Fruit fly (Drosophila melanogaster) whole organism: ENCODE results near the gene CG9300.

ENCODE experiments used
- CG8478 ChIP-seq: fragments of >200 bp; optimal IDR thresholded peaks from 2 replicates; lab custom pipeline; 2018; ENCODE audit warnings: inconsistent platforms
- EcR ChIP-seq, 2 experiments: fragments of >200 bp; optimal IDR thresholded peaks; 2 replicates each; lab custom pipeline; 2017; ENCODE audit warnings: missing biosample characterization in 2 of 2, missing genetic modification characterization in 2 of 2, missing genetic modification reagents in 2 of 2
- pan ChIP-seq: fragments of >200 bp; optimal IDR thresholded peaks from 2 replicates; lab custom pipeline; 2017
- psq ChIP-seq: fragments of >200 bp; optimal IDR thresholded peaks from 2 replicates; lab custom pipeline; 2017
- usp ChIP-seq: fragments of >200 bp; optimal IDR thresholded peaks from 2 replicates; lab custom pipeline; 2017; ENCODE audit warnings: missing biosample characterization, missing genetic modification characterization, mixed read lengths

DNA sequence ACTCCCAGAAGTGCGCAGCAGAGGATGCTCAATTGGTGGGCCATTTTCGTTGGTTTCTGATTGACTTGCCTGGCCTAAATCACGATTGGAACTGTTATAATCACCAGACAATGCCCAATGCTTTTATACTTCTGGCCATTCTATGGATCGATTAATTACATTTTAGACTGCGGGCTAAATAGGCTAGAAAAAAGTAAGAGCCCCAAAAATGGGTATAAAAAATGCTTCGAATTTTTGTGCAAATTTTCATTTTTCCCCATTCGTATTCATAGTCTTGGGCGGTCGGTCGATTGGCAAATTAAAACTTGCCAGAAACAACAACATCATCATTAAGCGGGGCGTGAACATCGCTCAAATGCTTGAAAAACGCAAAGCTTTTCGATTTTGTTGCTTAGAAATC lies 34.0 kb upstream of the CG9300 start, which contains the start of gene Cpr76Ba:
- TF ChIP-seq psq (lab: Kevin White, UChicago) (no peak), usp (GFP tag; lab: Kevin White, UChicago) (no peak), CG8478 (lab: Kevin White, UChicago) (no peak), pan (no peak), EcR (GFP tag; optimal IDR thresholded peaks at IDR 0.05; lab: Kevin White, UChicago) (no peak)
